Fruit fly (Drosophila melanogaster) Kc167 (cell line): ENCODE data around the gene HINT1.

ENCODE experiments used
- Myc ChIP-seq: fragments of >200 bp; optimal IDR thresholded peaks from 2 replicates; lab custom pipeline; 2017; ENCODE audit warnings: missing external identifiers
- Sin3A ChIP-seq: fragments of >200 bp; optimal IDR thresholded peaks from 2 replicates; lab custom pipeline; 2018; ENCODE audit warnings: missing external identifiers
- h ChIP-seq: fragments of >200 bp; optimal IDR thresholded peaks from 3 replicates; lab custom pipeline; 2018; ENCODE audit warnings: missing external identifiers
- insv ChIP-seq: fragments of >200 bp; optimal IDR thresholded peaks from 3 replicates; lab custom pipeline; 2018; ENCODE audit warnings: missing external identifiers
- psq ChIP-seq: fragments of >200 bp; optimal IDR thresholded peaks from 2 replicates; lab custom pipeline; 2017; ENCODE audit warnings: missing external identifiers
- ttk ChIP-seq: sonication (Bioruptor generic); optimal IDR thresholded peaks from 2 replicates; lab custom pipeline; 2017; ENCODE audit warnings: missing external identifiers

Gene HINT1

DNA sequence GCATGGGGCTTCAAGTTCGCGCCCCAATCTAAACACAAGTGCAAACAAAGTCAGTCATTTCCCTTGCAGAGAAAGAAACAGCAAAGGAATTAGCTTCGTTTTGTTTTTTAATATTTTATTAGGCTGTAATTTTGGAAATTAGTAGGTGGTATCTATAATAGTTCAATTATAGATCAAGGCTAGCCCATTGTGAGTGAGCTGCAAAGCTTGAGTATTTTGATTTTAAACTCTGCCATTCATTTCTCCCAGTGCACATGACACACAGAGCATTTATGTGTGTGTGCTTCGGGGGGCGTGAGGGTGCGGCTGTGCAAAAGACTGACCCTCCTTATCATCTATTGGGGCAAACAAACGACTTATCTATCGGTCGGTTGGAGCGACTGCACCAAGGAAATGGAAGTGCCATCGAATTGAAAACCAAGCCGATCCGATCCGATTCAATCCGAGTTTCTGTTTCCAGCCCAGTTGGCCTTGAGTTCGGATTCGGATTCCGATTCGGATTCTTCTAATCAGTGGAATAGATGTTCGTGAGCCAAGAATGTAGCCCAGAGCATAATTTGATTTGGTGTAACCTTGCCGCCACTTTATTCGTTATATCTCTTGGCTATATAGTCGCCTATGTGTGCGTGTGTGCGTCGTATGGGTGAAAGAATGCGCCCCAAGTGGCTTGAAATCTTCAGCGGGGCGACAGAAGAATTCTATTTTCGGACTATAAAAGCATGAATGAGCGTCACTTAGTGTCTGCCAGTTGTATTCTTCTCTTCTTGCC, 38.4 kb upstream of the HINT1 start:
- TF ChIP-seq Sin3A (no peak), insv (no peak), Myc (lab: Kevin White, UChicago) (no peak), h (lab: Kevin White, UChicago) (no peak), psq (lab: Kevin White, UChicago) (no peak), ttk (lab: Kevin White, UChicago) (no peak)

DNA sequence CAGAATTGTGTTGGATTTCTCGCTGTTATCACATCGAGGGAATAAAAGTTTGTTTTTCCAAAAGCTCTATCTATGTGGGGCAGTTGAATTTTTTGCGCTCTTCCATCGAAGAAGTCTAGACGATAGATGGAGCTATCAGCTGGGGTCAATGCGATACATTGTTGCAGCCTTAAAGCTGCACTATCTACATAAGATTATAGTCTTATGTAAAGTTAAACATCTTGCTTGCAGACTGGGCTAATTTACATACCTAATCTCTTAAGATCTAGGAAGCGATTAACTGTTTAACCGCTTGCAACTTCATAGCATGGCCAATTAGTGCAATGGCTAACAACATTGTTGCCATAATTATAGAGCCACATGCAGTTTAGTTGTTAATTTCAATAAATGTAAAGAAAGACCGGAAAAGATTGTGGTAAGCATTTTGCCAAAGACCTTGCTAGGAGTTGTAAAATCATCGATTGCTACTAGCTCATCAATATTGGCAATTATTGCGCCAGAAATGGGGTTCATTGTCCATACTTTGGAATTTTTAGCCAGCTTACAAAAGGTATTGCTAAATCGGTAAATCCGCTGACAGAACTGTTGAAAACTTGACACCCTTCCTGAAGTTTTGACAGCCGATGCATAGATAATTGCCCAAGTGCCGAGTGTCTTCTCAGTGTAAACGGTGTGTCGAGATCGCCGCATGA, 37.6 kb upstream of the HINT1 start:
- TF ChIP-seq insv, result no peak
- no peak for TF ChIP-seq ttk (lab: Kevin White, UChicago)
- TF ChIP-seq h (lab: Kevin White, UChicago), result no peak
- no peak for TF ChIP-seq Sin3A
- TF ChIP-seq Myc (lab: Kevin White, UChicago), result no peak
- no peak for TF ChIP-seq psq (lab: Kevin White, UChicago)

DNA sequence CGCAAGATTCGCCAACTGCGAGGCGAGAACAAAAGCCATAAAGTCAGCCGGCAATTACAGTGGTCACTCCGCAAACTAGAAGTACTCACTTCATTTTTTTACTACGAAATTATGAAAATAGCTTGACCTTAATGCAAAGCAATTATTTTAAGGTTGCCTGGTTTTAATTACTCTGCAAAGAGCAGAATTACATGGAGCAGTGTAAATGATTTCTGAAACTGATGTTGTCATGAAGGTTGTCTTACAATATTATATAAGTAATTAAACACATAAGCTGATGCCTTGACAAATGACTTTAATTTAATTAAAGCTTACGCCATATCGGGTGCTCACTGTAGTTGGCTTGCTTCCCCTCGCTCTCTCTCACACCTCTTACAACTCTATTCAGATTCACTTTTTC, 35.7 kb upstream of the HINT1 start:
- TF ChIP-seq h (lab: Kevin White, UChicago), result no peak
- TF ChIP-seq insv, result no peak
- TF ChIP-seq Myc (lab: Kevin White, UChicago), result no peak
- TF ChIP-seq ttk (lab: Kevin White, UChicago), result no peak
- no peak for TF ChIP-seq psq (lab: Kevin White, UChicago)
- TF ChIP-seq Sin3A, result no peak

DNA sequence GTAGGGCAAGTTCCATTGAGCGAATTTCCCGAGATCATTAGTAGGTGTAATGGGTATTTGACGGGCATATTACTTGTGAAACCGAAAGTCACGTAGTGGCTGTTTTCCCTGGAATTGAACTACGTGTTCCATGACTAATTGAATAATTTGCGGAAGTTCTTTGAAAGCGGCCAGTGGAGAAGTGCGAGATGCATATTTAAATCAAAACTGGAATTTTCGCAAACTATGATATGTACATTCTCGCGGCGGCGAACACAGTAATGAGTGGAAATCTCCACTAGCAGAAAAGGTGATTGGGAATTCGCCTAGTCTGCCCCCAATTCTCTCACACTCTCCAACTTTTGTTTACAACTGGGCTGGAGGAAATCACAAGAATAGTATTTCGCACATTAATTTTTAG, 35.0 kb upstream of the HINT1 start:
- TF ChIP-seq ttk (lab: Kevin White, UChicago) (no peak), Myc (lab: Kevin White, UChicago) (no peak), insv (no peak), h (lab: Kevin White, UChicago) (no peak), psq (lab: Kevin White, UChicago) (no peak), Sin3A (no peak)

DNA sequence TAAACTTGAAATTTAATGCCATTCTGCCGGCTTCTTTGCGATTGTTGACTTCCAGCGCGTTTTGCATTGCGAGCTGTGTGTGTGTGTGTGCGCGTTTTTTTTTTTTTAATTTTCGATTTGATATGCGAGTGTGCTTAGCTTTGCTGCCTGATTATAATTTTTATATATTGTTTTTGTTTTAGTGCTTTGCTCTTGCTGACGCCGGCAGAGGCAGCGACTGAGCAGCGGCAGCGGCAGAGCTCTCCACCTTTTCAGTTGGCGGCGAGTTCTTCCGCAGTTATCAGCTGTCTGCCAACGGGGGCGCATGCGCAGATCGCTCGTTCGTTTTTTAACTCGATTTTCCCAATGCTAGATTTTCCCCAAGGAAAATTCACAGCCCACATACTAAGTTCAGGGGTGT, 34.4 kb upstream of the HINT1 start:
- TF ChIP-seq Myc (lab: Kevin White, UChicago) (no peak), ttk (lab: Kevin White, UChicago) (no peak), psq (lab: Kevin White, UChicago) (no peak), Sin3A (no peak), h (lab: Kevin White, UChicago) (no peak), insv (no peak)

DNA sequence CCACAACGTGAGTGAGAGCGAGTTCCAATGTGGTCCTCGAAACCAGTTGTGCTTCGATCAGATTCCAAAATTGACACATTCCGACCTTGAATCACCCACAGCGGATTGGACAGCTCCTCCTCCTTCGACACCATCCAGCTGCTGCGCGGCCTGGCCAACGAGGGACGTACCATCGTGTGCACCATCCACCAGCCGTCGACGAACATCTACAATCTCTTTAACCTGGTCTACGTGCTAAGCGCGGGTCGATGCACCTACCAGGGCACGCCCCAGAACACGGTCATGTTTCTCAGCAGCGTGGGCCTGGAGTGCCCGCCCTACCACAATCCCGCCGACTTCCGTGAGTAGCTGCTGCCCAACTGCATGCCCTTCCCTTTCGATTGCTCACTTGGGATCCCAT, 32.4 kb upstream of the HINT1 start:
- TF ChIP-seq psq (lab: Kevin White, UChicago), result no peak
- no peak for TF ChIP-seq Sin3A
- no peak for TF ChIP-seq ttk (lab: Kevin White, UChicago)
- no peak for TF ChIP-seq h (lab: Kevin White, UChicago)
- TF ChIP-seq Myc (lab: Kevin White, UChicago), result no peak
- no peak for TF ChIP-seq insv

DNA sequence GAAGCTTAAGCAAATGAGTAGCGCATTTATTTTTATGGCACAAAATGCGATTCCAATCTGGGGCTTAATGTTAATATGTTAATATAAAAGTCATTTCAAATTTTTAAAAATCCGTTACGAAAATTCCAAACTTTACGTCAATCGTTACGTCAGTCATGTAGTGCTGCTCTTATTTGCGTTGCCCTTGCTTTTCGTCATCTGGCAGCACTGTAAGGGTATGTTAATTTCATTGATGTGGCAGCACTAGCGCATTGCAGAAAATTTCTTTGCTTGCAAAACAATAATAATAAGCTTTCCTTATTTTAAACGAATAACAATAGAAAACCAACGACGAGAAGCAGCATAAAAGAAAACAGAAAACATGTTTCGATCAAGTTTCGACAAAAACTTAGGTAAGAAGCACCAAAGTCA, 30.1 kb upstream of the HINT1 start, which contains the start of gene Hrs:
Gene Hrs (plus strand): TSS at position 167 of the 411 bp plus-strand sequence.
- TF ChIP-seq ttk (lab: Kevin White, UChicago) (no peak), insv (no peak), Myc (lab: Kevin White, UChicago) (no peak), h (lab: Kevin White, UChicago) (no peak), Sin3A (no peak), psq (lab: Kevin White, UChicago) (no peak)

DNA sequence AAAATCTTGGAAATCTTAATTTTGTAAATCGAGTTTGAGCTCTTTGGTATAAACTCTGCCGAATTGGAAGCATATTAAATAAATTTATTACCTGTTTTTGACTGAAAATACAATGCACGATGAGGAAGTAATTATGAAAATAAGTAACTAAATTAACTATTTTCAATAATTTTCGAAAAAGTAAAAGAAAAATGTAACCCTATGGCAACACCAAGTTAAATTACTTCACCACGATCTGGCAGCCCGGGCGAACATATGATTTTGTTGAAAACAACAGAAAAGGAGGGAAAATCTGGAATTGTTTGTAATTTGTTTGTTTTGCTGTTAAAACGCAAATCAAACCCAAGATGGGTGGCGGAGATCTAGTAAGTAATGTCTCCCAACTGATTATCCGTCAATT, 25.1 kb upstream of the HINT1 start, which contains the start of the genes CG9961 and Cwc25:
Gene CG9961 (minus strand): TSS at position 83 of the 400 bp plus-strand sequence.
Gene Cwc25 (plus strand): TSS at position 247 of the 400 bp plus-strand sequence.
- TF ChIP-seq h (lab: Kevin White, UChicago), result no peak
- TF ChIP-seq psq (lab: Kevin White, UChicago), result no peak
- no peak for TF ChIP-seq Sin3A
- no peak for TF ChIP-seq Myc (lab: Kevin White, UChicago)
- no peak for TF ChIP-seq insv
- TF ChIP-seq ttk (lab: Kevin White, UChicago), result no peak

DNA sequence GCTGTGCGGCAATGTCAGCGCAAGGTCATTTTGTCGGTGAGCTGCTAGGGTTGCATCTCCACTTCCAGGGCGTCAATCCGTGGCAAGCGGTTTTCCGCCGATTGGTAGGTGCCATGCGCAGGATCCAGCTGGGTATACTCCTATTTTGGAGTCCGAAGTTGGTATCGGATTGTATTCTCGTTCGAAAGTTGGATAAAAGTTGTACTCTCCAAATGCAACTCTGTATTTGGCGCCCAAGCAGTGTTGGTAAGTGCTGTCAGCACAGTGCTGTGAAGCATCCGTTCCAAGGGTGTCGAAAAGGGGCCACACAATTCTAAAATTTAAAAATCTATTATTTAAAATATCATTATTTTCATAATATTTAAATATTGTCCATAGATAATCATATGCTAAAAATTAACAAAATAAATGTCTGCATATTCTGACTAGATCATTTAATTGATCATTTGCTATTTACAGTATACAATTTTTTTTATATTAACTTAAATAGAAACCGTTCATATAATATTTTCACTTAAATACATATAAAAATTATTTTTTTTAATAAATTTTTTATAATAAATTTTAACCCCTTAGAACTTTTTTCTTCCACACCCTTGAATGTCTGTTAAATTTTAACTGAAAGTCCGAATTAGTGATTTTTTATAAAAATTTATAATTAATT, 21.3 kb upstream of the HINT1 start:
- TF ChIP-seq Myc (lab: Kevin White, UChicago), result no peak
- no peak for TF ChIP-seq h (lab: Kevin White, UChicago)
- no peak for TF ChIP-seq psq (lab: Kevin White, UChicago)
- TF ChIP-seq insv, result no peak
- TF ChIP-seq ttk (lab: Kevin White, UChicago), result no peak
- TF ChIP-seq Sin3A, result no peak

DNA sequence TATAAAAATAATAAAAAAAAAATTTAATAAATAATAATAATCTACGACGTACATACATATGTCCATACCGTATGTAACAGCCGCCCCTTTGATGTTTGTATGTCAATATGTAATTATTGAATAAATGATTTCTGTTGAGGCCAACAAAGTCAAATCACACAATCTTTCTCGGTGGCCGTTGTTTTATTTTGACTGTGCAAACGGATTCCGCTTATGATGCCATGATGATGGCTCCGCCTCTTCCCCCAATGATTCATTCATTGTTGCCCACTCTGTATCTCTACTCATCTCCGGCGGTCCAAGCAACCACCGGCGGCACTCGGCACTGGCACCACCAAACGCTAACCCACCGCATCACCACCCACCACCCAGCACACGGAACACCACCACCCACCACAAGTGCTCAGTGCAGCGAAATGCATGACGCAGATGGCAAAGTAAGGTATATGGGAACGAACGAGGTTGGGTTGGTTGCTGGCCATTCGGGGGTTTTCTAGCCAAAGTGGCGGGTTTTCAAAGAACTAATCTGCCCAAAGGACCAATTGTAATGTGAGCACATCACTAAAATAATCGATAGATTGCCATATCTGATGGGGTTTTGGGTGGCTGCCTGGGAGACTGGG, 20.7 kb upstream of the HINT1 start:
- TF ChIP-seq h (lab: Kevin White, UChicago) (no peak), ttk (lab: Kevin White, UChicago) (peak; percentile 23), Myc (lab: Kevin White, UChicago) (no peak), Sin3A (no peak), psq (lab: Kevin White, UChicago) (no peak), insv (no peak)
